Worm (Caenorhabditis elegans) whole organism, mixed stage, embryonic: Measurements from ENCODE around the gene ckb-2.

ENCODE experiments used
- M03D4.4 ChIP-seq: sonication (generic microtip); optimal IDR thresholded peaks from 2 replicates; lab custom pipeline; 2017; ENCODE audit warnings: mild to moderate bottlenecking, missing genetic modification characterization, missing compliant biosample characterization
- bed-3 ChIP-seq: fragments of 200-800 bp; sonication (Bioruptor generic); optimal IDR thresholded peaks from 3 replicates; lab custom pipeline; 2018; ENCODE audit warnings: mild to moderate bottlenecking, missing genetic modification characterization, moderate library complexity, missing compliant biosample characterization
- blmp-1 ChIP-seq: fragments of 150-350 bp; optimal IDR thresholded peaks from 2 replicates; lab custom pipeline; 2014; ENCODE audit warnings: missing biosample characterization, missing genetic modification characterization
- ceh-43 ChIP-seq: fragments of 200-800 bp; sonication (Bioruptor generic); optimal IDR thresholded peaks from 2 replicates; lab custom pipeline; 2018; ENCODE audit warnings: mild to moderate bottlenecking, missing genetic modification characterization, moderate library complexity, missing compliant biosample characterization
- ceh-83 ChIP-seq: fragments of 200-800 bp; sonication (Bioruptor generic); optimal IDR thresholded peaks from 2 replicates; lab custom pipeline; 2018; ENCODE audit warnings: mild to moderate bottlenecking, missing genetic modification characterization, missing compliant biosample characterization
- ces-1 ChIP-seq: fragments of 150-350 bp; optimal IDR thresholded peaks from 2 replicates; lab custom pipeline; 2014; ENCODE audit warnings: missing biosample characterization, missing genetic modification reagents, missing genetic modification characterization
- cnd-1 ChIP-seq: fragments of 200-800 bp; sonication (Bioruptor generic); optimal IDR thresholded peaks from 2 replicates; lab custom pipeline; 2018; ENCODE audit warnings: mild to moderate bottlenecking, missing genetic modification characterization, missing compliant biosample characterization
- drap-1 ChIP-seq: fragments of 200-800 bp; sonication (Bioruptor generic); optimal IDR thresholded peaks from 3 replicates; lab custom pipeline; 2018; ENCODE audit warnings: mild to moderate bottlenecking, missing genetic modification characterization, missing compliant biosample characterization
- elt-1 ChIP-seq: sonication (generic microtip); optimal IDR thresholded peaks from 2 replicates; lab custom pipeline; 2017; ENCODE audit warnings: missing genetic modification characterization, mild to moderate bottlenecking, missing compliant biosample characterization, antibody characterized with exemption, moderate library complexity, borderline replicate concordance; ENCODE audit not compliant: insufficient read depth
- elt-3 ChIP-seq: fragments of 150-350 bp; optimal IDR thresholded peaks from 2 replicates; lab custom pipeline; 2014; ENCODE audit warnings: missing biosample characterization, missing genetic modification characterization
- flh-1 ChIP-seq: fragments of 200-800 bp; sonication (Bioruptor generic); optimal IDR thresholded peaks from 2 replicates; lab custom pipeline; 2018; ENCODE audit warnings: mild to moderate bottlenecking, missing genetic modification characterization, moderate library complexity, missing compliant biosample characterization
- ham-2 ChIP-seq: fragments of 200-800 bp; sonication (Bioruptor generic); optimal IDR thresholded peaks from 2 replicates; lab custom pipeline; 2018; ENCODE audit warnings: mild to moderate bottlenecking, missing genetic modification characterization, missing compliant biosample characterization
- hlh-1 ChIP-seq: fragments of 150-350 bp; optimal IDR thresholded peaks from 2 replicates; lab custom pipeline; 2014; ENCODE audit warnings: missing biosample characterization, missing genetic modification reagents, missing genetic modification characterization
- lin-13 ChIP-seq: fragments of 150-350 bp; optimal IDR thresholded peaks from 2 replicates; lab custom pipeline; 2014; ENCODE audit warnings: missing biosample characterization, missing genetic modification characterization
- lin-32 ChIP-seq: fragments of 200-800 bp; sonication (Bioruptor generic); optimal IDR thresholded peaks from 2 replicates; lab custom pipeline; 2018; ENCODE audit warnings: mild to moderate bottlenecking, missing genetic modification characterization, missing compliant biosample characterization
- lsy-2 ChIP-seq: fragments of 150-350 bp; optimal IDR thresholded peaks from 2 replicates; lab custom pipeline; 2014; ENCODE audit warnings: missing biosample characterization, missing genetic modification characterization
- mab-5 ChIP-seq: fragments of 150-350 bp; optimal IDR thresholded peaks from 2 replicates; lab custom pipeline; 2014; ENCODE audit warnings: missing biosample characterization, missing genetic modification characterization
- mep-1 ChIP-seq: fragments of 150-350 bp; optimal IDR thresholded peaks from 2 replicates; lab custom pipeline; 2017; ENCODE audit warnings: missing biosample characterization, missing genetic modification reagents, missing genetic modification characterization, inconsistent platforms
- mls-2 ChIP-seq: sonication (generic microtip); optimal IDR thresholded peaks from 2 replicates; lab custom pipeline; 2016; ENCODE audit warnings: mild to moderate bottlenecking, missing genetic modification characterization, moderate library complexity, missing compliant biosample characterization
- nhr-12 ChIP-seq: fragments of 150-350 bp; optimal IDR thresholded peaks from 2 replicates; lab custom pipeline; 2014; ENCODE audit warnings: missing biosample characterization, missing genetic modification characterization
- nhr-2 ChIP-seq: fragments of 150-350 bp; optimal IDR thresholded peaks from 2 replicates; lab custom pipeline; 2014; ENCODE audit warnings: missing biosample characterization, missing genetic modification characterization
- nhr-237 ChIP-seq: fragments of 150-350 bp; optimal IDR thresholded peaks from 2 replicates; lab custom pipeline; 2014; ENCODE audit warnings: missing biosample characterization, missing genetic modification characterization
- nhr-28 ChIP-seq: fragments of 150-350 bp; optimal IDR thresholded peaks from 2 replicates; lab custom pipeline; 2014; ENCODE audit warnings: missing biosample characterization, missing genetic modification characterization
- nhr-76 ChIP-seq: sonication (generic microtip); optimal IDR thresholded peaks from 2 replicates; lab custom pipeline; 2017; ENCODE audit warnings: missing biosample characterization, missing genetic modification characterization
- pha-4 ChIP-seq: fragments of 150-350 bp; optimal IDR thresholded peaks from 2 replicates; lab custom pipeline; 2018; ENCODE audit warnings: missing biosample characterization, missing genetic modification reagents, missing genetic modification characterization
- snpc-4 ChIP-seq: fragments of 150-350 bp; optimal IDR thresholded peaks from 2 replicates; lab custom pipeline; 2014; ENCODE audit warnings: missing biosample characterization, missing genetic modification characterization
- sptf-1 ChIP-seq: sonication (generic microtip); optimal IDR thresholded peaks from 2 replicates; lab custom pipeline; 2017; ENCODE audit warnings: mild to moderate bottlenecking, missing genetic modification characterization, moderate library complexity, missing compliant biosample characterization
- tbx-8 ChIP-seq: fragments of 200-800 bp; sonication (Bioruptor generic); optimal IDR thresholded peaks from 2 replicates; lab custom pipeline; 2018; ENCODE audit warnings: mild to moderate bottlenecking, missing genetic modification characterization, moderate library complexity, missing compliant biosample characterization
- unc-120 ChIP-seq: sonication (generic microtip); optimal IDR thresholded peaks from 2 replicates; lab custom pipeline; 2017; ENCODE audit warnings: missing genetic modification characterization, missing compliant biosample characterization; ENCODE audit not compliant: poor library complexity, severe bottlenecking
- unc-39 ChIP-seq: fragments of 150-350 bp; optimal IDR thresholded peaks from 2 replicates; lab custom pipeline; 2014; ENCODE audit warnings: missing biosample characterization, missing genetic modification characterization
- unc-62 ChIP-seq: fragments of 150-350 bp; optimal IDR thresholded peaks from 2 replicates; lab custom pipeline; 2014; ENCODE audit warnings: missing biosample characterization, missing genetic modification reagents, missing genetic modification characterization
- zip-8 ChIP-seq: fragments of 150-350 bp; optimal IDR thresholded peaks from 2 replicates; lab custom pipeline; 2014; ENCODE audit warnings: missing biosample characterization, missing genetic modification characterization
- ztf-11 ChIP-seq: fragments of 150-350 bp; optimal IDR thresholded peaks from 2 replicates; lab custom pipeline; 2014; ENCODE audit warnings: missing biosample characterization, missing genetic modification characterization

ckb-2 gene

ce11 chrIII:4367649-4368048, at the start of gene ckb-2:
Gene ckb-2 (plus strand): TSS chrIII:4367949.
- TF ChIP-seq tbx-8, result no peak
- TF ChIP-seq nhr-2 (tag; lab: Kevin White, UChicago), result no peak
- no peak for TF ChIP-seq elt-1
- no peak for TF ChIP-seq elt-3 (tag; lab: Kevin White, UChicago)
- no peak for TF ChIP-seq mep-1 (tag; lab: Kevin White, UChicago)
- no peak for TF ChIP-seq sptf-1 (tag; lab: Kevin White, UChicago)
- TF ChIP-seq ceh-83 (GFP tag; lab: Kevin White, UChicago), result no peak
- no peak for TF ChIP-seq hlh-1 (tag; lab: Kevin White, UChicago)
- TF ChIP-seq drap-1 (GFP tag; lab: Kevin White, UChicago), result no peak
- no peak for TF ChIP-seq mls-2 (tag; lab: Kevin White, UChicago)
- TF ChIP-seq pha-4 (tag; lab: Kevin White, UChicago), result no peak
- TF ChIP-seq ztf-11 (tag; lab: Kevin White, UChicago), result no peak
- TF ChIP-seq lin-32, result no peak
- TF ChIP-seq nhr-76 (tag; lab: Kevin White, UChicago), result no peak

- TF ChIP-seq unc-120 (tag; lab: Kevin White, UChicago) (no peak), nhr-2 (tag; lab: Kevin White, UChicago) (no peak)
These were observed 47.6 kb upstream of the ckb-2 start, which contains the start of gene H38K22.6 for ce11 chrIII:4320113-4320512. Gene H38K22.6 (plus strand): TSS chrIII:4320413.

ce11 chrIII:4321399-4321798, 46.4 kb upstream of the ckb-2 start, which contains the start of gene H38K22.7:
Gene H38K22.7 (plus strand): TSS chrIII:4321699.
- TF ChIP-seq nhr-76 (tag; lab: Kevin White, UChicago) (no peak), snpc-4 (tag; lab: Kevin White, UChicago) (no peak), unc-62 (no peak), cnd-1 (tag; lab: Kevin White, UChicago) (no peak), blmp-1 (tag; lab: Kevin White, UChicago) (no peak), mls-2 (tag; lab: Kevin White, UChicago) (no peak), hlh-1 (tag; lab: Kevin White, UChicago) (no peak), M03D4.4 (no peak), ceh-43 (GFP tag; lab: Kevin White, UChicago) (no peak), lsy-2 (tag; lab: Kevin White, UChicago) (no peak)
- TF ChIP-seq, all 35 proteins: peak for 0

ce11 chrIII:4323120-4323519, 44.6 kb upstream of the ckb-2 start:
- TF ChIP-seq nhr-28 (tag; lab: Kevin White, UChicago), result no peak
- TF ChIP-seq elt-3 (tag; lab: Kevin White, UChicago), result no peak
- TF ChIP-seq lin-13 (tag; lab: Kevin White, UChicago), result no peak
- peak; percentile 73 for TF ChIP-seq ces-1 (GFP tag; lab: Kevin White, UChicago)
- TF ChIP-seq tbx-8, result no peak
- TF ChIP-seq unc-39 (tag; lab: Kevin White, UChicago), result no peak
- TF ChIP-seq nhr-12, result no peak
- no peak for TF ChIP-seq drap-1 (GFP tag; lab: Kevin White, UChicago)
- TF ChIP-seq nhr-76 (tag; lab: Kevin White, UChicago), result no peak
- no peak for TF ChIP-seq flh-1
- TF ChIP-seq hlh-1 (tag; lab: Kevin White, UChicago), result no peak
- TF ChIP-seq zip-8 (tag; lab: Kevin White, UChicago), result no peak
- no peak for TF ChIP-seq snpc-4 (tag; lab: Kevin White, UChicago)
- TF ChIP-seq unc-120 (tag; lab: Kevin White, UChicago), result peak; percentile 55
- TF ChIP-seq mls-2 (tag; lab: Kevin White, UChicago), result no peak
- TF ChIP-seq nhr-237 (tag; lab: Kevin White, UChicago), result peak; percentile 30
- TF ChIP-seq, all 35 proteins: peak for 3

- no peak for TF ChIP-seq snpc-4 (tag; lab: Kevin White, UChicago)
- TF ChIP-seq lin-32, result no peak
- no peak for TF ChIP-seq nhr-12
- TF ChIP-seq sptf-1 (tag; lab: Kevin White, UChicago), result no peak
- TF ChIP-seq unc-120 (tag; lab: Kevin White, UChicago), result no peak
- TF ChIP-seq bed-3 (GFP tag; lab: Kevin White, UChicago), result no peak
- no peak for TF ChIP-seq nhr-237 (tag; lab: Kevin White, UChicago)
- TF ChIP-seq nhr-2 (tag; lab: Kevin White, UChicago), result no peak
- no peak for TF ChIP-seq pha-4 (tag; lab: Kevin White, UChicago)
- TF ChIP-seq ceh-83 (GFP tag; lab: Kevin White, UChicago), result no peak
- TF ChIP-seq ztf-11 (tag; lab: Kevin White, UChicago), result no peak
- no peak for TF ChIP-seq mls-2 (tag; lab: Kevin White, UChicago)
- no peak for TF ChIP-seq ces-1 (GFP tag; lab: Kevin White, UChicago)
- no peak for TF ChIP-seq ham-2
- TF ChIP-seq zip-8 (tag; lab: Kevin White, UChicago), result no peak
- no peak for TF ChIP-seq mab-5 (tag; lab: Kevin White, UChicago)
- no peak for TF ChIP-seq lsy-2 (tag; lab: Kevin White, UChicago)
- no peak for TF ChIP-seq mep-1 (tag; lab: Kevin White, UChicago)
- no peak for TF ChIP-seq M03D4.4
- TF ChIP-seq unc-39 (tag; lab: Kevin White, UChicago), result no peak
These were observed 43.9 kb upstream of the ckb-2 start, which contains the start of gene H38K22.9 for ce11 chrIII:4323859-4324258. Gene H38K22.9 (plus strand): TSS chrIII:4324159.
